Fruit fly (Drosophila melanogaster): Measurements from ENCODE around the gene sim.

Gene sim

dm6 chr3R:13056553-13056952 is 1.0 kb upstream of the sim start:
- TF ChIP-seq CG9705 (GFP tag; optimal IDR thresholded peaks at IDR 0.05) (no peak), Hr83 (GFP tag; optimal IDR thresholded peaks at IDR 0.05; ENCODE audit: poor library complexity, severe bottlenecking) (no peak), h (GFP tag; optimal IDR thresholded peaks at IDR 0.05) (no peak), Dfd (GFP tag; optimal IDR thresholded peaks at IDR 0.05) (no peak), jim (GFP tag; optimal IDR thresholded peaks at IDR 0.05) (no peak), br (GFP tag; optimal IDR thresholded peaks at IDR 0.05) (no peak), Dif (GFP tag; optimal IDR thresholded peaks at IDR 0.05; ENCODE audit: partially characterized antibody) (no peak), brk (GFP tag; optimal IDR thresholded peaks at IDR 0.05) (no peak), CG32264 (GFP tag; optimal IDR thresholded peaks at IDR 0.05) (no peak)

dm6 chr3R:13063746-13064592 is 6.4 kb downstream of the sim start:
- TF ChIP-seq Abd-B (GFP tag; optimal IDR thresholded peaks at IDR 0.05) (peak; percentile 69), sv (GFP tag; optimal IDR thresholded peaks at IDR 0.05) (no peak), Dif (GFP tag; optimal IDR thresholded peaks at IDR 0.05; ENCODE audit: partially characterized antibody) (peak; percentile 23), GATAd (GFP tag; optimal IDR thresholded peaks at IDR 0.05) (no peak), Dfd (GFP tag; optimal IDR thresholded peaks at IDR 0.05) (peak; percentile 6), woc (GFP tag; optimal IDR thresholded peaks at IDR 0.05) (peak; percentile 14), N (GFP tag; optimal IDR thresholded peaks at IDR 0.05) (peak; percentile 97), Jra (GFP tag; optimal IDR thresholded peaks at IDR 0.05) (peak; percentile 47), sage (GFP tag; optimal IDR thresholded peaks at IDR 0.05) (no peak), Vsx2 (GFP tag; optimal IDR thresholded peaks at IDR 0.05; ENCODE audit: partially characterized antibody) (peak; percentile 67), dsf (GFP tag; optimal IDR thresholded peaks at IDR 0.05; ENCODE audit: borderline replicate concordance) (no peak), Hr83 (GFP tag; optimal IDR thresholded peaks at IDR 0.05; ENCODE audit: poor library complexity, severe bottlenecking) (peak; percentile 53)

- TF ChIP-seq N (GFP tag; optimal IDR thresholded peaks at IDR 0.05) (no peak), GATAd (GFP tag; optimal IDR thresholded peaks at IDR 0.05) (no peak), Sp1 (GFP tag; optimal IDR thresholded peaks at IDR 0.05) (no peak), brk (GFP tag; optimal IDR thresholded peaks at IDR 0.05) (no peak), br (GFP tag; optimal IDR thresholded peaks at IDR 0.05) (no peak), usp (GFP tag; optimal IDR thresholded peaks at IDR 0.05) (no peak), HLH106 (tag; optimal IDR thresholded peaks at IDR 0.05) (no peak)
Measured at dm6 chr3R:13065180-13065757, 7.7 kb downstream of the sim start.

dm6 chr3R:13068022-13068421 is 10.5 kb downstream of the sim start:
- peak; percentile 35 for TF ChIP-seq fru (GFP tag; optimal IDR thresholded peaks at IDR 0.05)
- TF ChIP-seq psq (GFP tag; optimal IDR thresholded peaks at IDR 0.05), result peak; percentile 37
- no peak for TF ChIP-seq tai (GFP tag; optimal IDR thresholded peaks at IDR 0.05)
- no peak for TF ChIP-seq woc (GFP tag; optimal IDR thresholded peaks at IDR 0.05)
- TF ChIP-seq usp (GFP tag; optimal IDR thresholded peaks at IDR 0.05), result no peak
- TF ChIP-seq sv (GFP tag; optimal IDR thresholded peaks at IDR 0.05), result peak; percentile 34
- no peak for TF ChIP-seq CrebA (GFP tag; optimal IDR thresholded peaks at IDR 0.05; ENCODE audit: borderline replicate concordance)
- peak; percentile 66 for TF ChIP-seq Sp1 (GFP tag; optimal IDR thresholded peaks at IDR 0.05)
- peak in 1 of 2 experiments; percentile 66 for TF ChIP-seq foxo (GFP tag; optimal IDR thresholded peaks at IDR 0.05)
- TF ChIP-seq Hnf4 (GFP tag; optimal IDR thresholded peaks at IDR 0.05), result no peak
- TF ChIP-seq Mio (GFP tag; optimal IDR thresholded peaks at IDR 0.05), result no peak
- peak; percentile 10 for TF ChIP-seq brk (GFP tag; optimal IDR thresholded peaks at IDR 0.05)
- no peak for TF ChIP-seq dl (GFP tag; optimal IDR thresholded peaks at IDR 0.05; ENCODE audit: insufficient read depth in 1 of 2, partially characterized antibody in 2 of 2)
- TF ChIP-seq dsf (GFP tag; optimal IDR thresholded peaks at IDR 0.05; ENCODE audit: borderline replicate concordance), result peak; percentile 47
- peak; percentile 63 for TF ChIP-seq dmrt93B (GFP tag; optimal IDR thresholded peaks at IDR 0.05)
- peak; percentile 9 for TF ChIP-seq CG32264 (GFP tag; optimal IDR thresholded peaks at IDR 0.05)
- no peak for TF ChIP-seq Myc (optimal IDR thresholded peaks at IDR 0.05)
- TF ChIP-seq ey (GFP tag; optimal IDR thresholded peaks at IDR 0.05), result peak; percentile 17
- TF ChIP-seq Dfd (GFP tag; optimal IDR thresholded peaks at IDR 0.05), result no peak
- TF ChIP-seq br (GFP tag; optimal IDR thresholded peaks at IDR 0.05), result peak; percentile 54
- TF ChIP-seq N (GFP tag; optimal IDR thresholded peaks at IDR 0.05), result no peak
- TF ChIP-seq jim (GFP tag; optimal IDR thresholded peaks at IDR 0.05), result no peak
- peak; percentile 66 for TF ChIP-seq CG9705 (GFP tag; optimal IDR thresholded peaks at IDR 0.05)
- TF ChIP-seq Abd-B (GFP tag; optimal IDR thresholded peaks at IDR 0.05), result no peak
- TF ChIP-seq GATAd (GFP tag; optimal IDR thresholded peaks at IDR 0.05), result peak; percentile 37
- peak; percentile 74 for TF ChIP-seq Hr83 (GFP tag; optimal IDR thresholded peaks at IDR 0.05; ENCODE audit: poor library complexity, severe bottlenecking)
- TF ChIP-seq HLH106 (tag; optimal IDR thresholded peaks at IDR 0.05), result peak; percentile 61
- no peak for TF ChIP-seq sage (GFP tag; optimal IDR thresholded peaks at IDR 0.05)
- peak; percentile 84 for TF ChIP-seq rgr (GFP tag; optimal IDR thresholded peaks at IDR 0.05)
- no peak for TF ChIP-seq Vsx2 (GFP tag; optimal IDR thresholded peaks at IDR 0.05; ENCODE audit: partially characterized antibody)
- TF ChIP-seq h (GFP tag; optimal IDR thresholded peaks at IDR 0.05), result peak; percentile 70
- TF ChIP-seq Jra (GFP tag; optimal IDR thresholded peaks at IDR 0.05), result peak; percentile 43
- peak; percentile 67 for TF ChIP-seq OdsH (GFP tag; optimal IDR thresholded peaks at IDR 0.05)
- no peak for TF ChIP-seq Dif (GFP tag; optimal IDR thresholded peaks at IDR 0.05; ENCODE audit: partially characterized antibody)
- no peak for TF ChIP-seq pan (optimal IDR thresholded peaks at IDR 0.05)
- no peak for TF ChIP-seq lola (GFP tag; optimal IDR thresholded peaks at IDR 0.05)
- no peak for TF ChIP-seq Hr78 (GFP tag; optimal IDR thresholded peaks at IDR 0.05)

All from whole organism, wandering third instar larva.